Worm (Caenorhabditis elegans) whole organism, midembryonic: Measurements from ENCODE around the gene F43C11.12.

Experiments
- T22C8.4 ChIP-seq: fragments of 200-800 bp; sonication (Bioruptor generic); IDR thresholded peaks from 2 replicates; pipeline ENCODE4 v1.3.6; 2022; ENCODE audit warnings: missing genetic modification characterization, missing compliant biosample characterization
- flt-1 ChIP-seq: fragments of 200-800 bp; sonication (Bioruptor generic); IDR thresholded peaks from 2 replicates; pipeline ENCODE4 v1.3.6; 2022; ENCODE audit warnings: missing genetic modification characterization, missing compliant biosample characterization

- TF ChIP-seq T22C8.4 (GFP tag; lab: Robert Waterston, UW) (no peak), flt-1 (GFP tag; lab: Robert Waterston, UW) (no peak)
These were observed 25.5 kb downstream of the F43C11.12 start for ce11 chrII:2340974-2341373.
